Worm (Caenorhabditis elegans) whole organism, young adult: ENCODE measurements around the gene C35D6.13.

ENCODE experiments used
- Y67H2A.10 ChIP-seq: fragments of 200-800 bp; sonication (Bioruptor generic); conservative IDR thresholded peaks from 2 replicates; pipeline ENCODE4 v1.3.6; 2022; ENCODE audit warnings: missing genetic modification reagents, missing genetic modification characterization, missing compliant biosample characterization
- ZK185.1 ChIP-seq: sonication (generic microtip); optimal IDR thresholded peaks from 2 replicates; lab custom pipeline; 2016; ENCODE audit warnings: mild to moderate bottlenecking, missing genetic modification characterization, missing compliant biosample characterization; ENCODE audit not compliant: poor library complexity, severe bottlenecking
- ama-1 ChIP-seq, 3 experiments: fragments of 150-350 bp in 1 of 3; sonication (generic microtip) in 2 of 3; optimal IDR thresholded peaks; 2 replicates each; lab custom pipeline; 2014 to 2018; ENCODE audit warnings: missing biosample characterization in 2 of 3, missing genetic modification characterization in 2 of 3, missing genetic modification reagents in 2 of 3
- hmg-1.2 ChIP-seq: fragments of 200-800 bp; sonication (Bioruptor generic); IDR thresholded peaks from 2 replicates; pipeline ENCODE4 v1.3.6; 2022; ENCODE audit warnings: missing genetic modification reagents, missing genetic modification characterization, missing compliant biosample characterization
- snpc-3.4 ChIP-seq: sonication (generic microtip); optimal IDR thresholded peaks from 2 replicates; lab custom pipeline; 2017; ENCODE audit warnings: missing genetic modification characterization, mild to moderate bottlenecking, missing compliant biosample characterization, antibody characterized with exemption, moderate library complexity, missing genotype, missing genetic modification reagents
- unc-130 ChIP-seq: sonication (generic microtip); optimal IDR thresholded peaks from 2 replicates; lab custom pipeline; 2016; ENCODE audit warnings: missing genetic modification reagents, missing genetic modification characterization, missing compliant biosample characterization
- unc-62 ChIP-seq: fragments of 150-350 bp; optimal IDR thresholded peaks from 2 replicates; lab custom pipeline; 2014; ENCODE audit warnings: missing biosample characterization, missing genetic modification reagents, missing genetic modification characterization

ce11 chrIV:16380937-16381336 lies 44.1 kb downstream of the C35D6.13 start:
- TF ChIP-seq Y67H2A.10 (GFP tag; lab: Robert Waterston, UW) (no peak), hmg-1.2 (GFP tag; lab: Robert Waterston, UW) (no peak), ZK185.1 (no peak), unc-62 (GFP tag; lab: Kevin White, UChicago) (no peak), ama-1 (optimal IDR thresholded peaks at IDR 0.05; lab: Kevin White, UChicago) (no peak), ama-1 (GFP tag; optimal IDR thresholded peaks at IDR 0.05; lab: Kevin White, UChicago) (no peak), snpc-3.4 (tag; lab: Kevin White, UChicago) (no peak), unc-130 (no peak)
